Worm (Caenorhabditis elegans) whole organism, L4 larva: Measurements from ENCODE around the gene mtx-2.

Experiments used
- D1046.2 ChIP-seq: fragments of 200-800 bp; sonication (Bioruptor generic); IDR thresholded peaks from 2 replicates; pipeline ENCODE4 v1.3.6; 2022; ENCODE audit warnings: missing genetic modification characterization, missing compliant biosample characterization
- F49E8.2 ChIP-seq: sonication (generic microtip); optimal IDR thresholded peaks from 2 replicates; lab custom pipeline; 2016; ENCODE audit warnings: missing compliant biosample characterization, mild to moderate bottlenecking, missing genetic modification characterization, borderline replicate concordance
- T20F7.1 ChIP-seq: fragments of 200-800 bp; sonication (Bioruptor generic); optimal IDR thresholded peaks from 2 replicates; lab custom pipeline; 2018; ENCODE audit warnings: mild to moderate bottlenecking, missing genetic modification characterization, missing compliant biosample characterization
- ZK337.2 ChIP-seq: fragments of 200-800 bp; sonication (Bioruptor generic); IDR thresholded peaks from 2 replicates; pipeline ENCODE4 v1.3.6; 2022; ENCODE audit warnings: missing genetic modification reagents, missing genetic modification characterization, missing compliant biosample characterization
- attf-4 ChIP-seq: sonication (generic microtip); optimal IDR thresholded peaks from 3 replicates; lab custom pipeline; 2017; ENCODE audit warnings: missing biosample characterization, missing genetic modification characterization
- ceh-20 ChIP-seq: fragments of 200-800 bp; sonication (Bioruptor generic); IDR thresholded peaks from 2 replicates; pipeline ENCODE4 v1.3.6; 2022; ENCODE audit warnings: missing genetic modification reagents, missing genetic modification characterization, missing compliant biosample characterization
- ceh-28 ChIP-seq: fragments of 150-350 bp; optimal IDR thresholded peaks from 2 replicates; lab custom pipeline; 2014; ENCODE audit warnings: missing biosample characterization, missing genetic modification reagents, missing genetic modification characterization
- ceh-62 ChIP-seq: sonication (generic microtip); optimal IDR thresholded peaks from 2 replicates; lab custom pipeline; 2017; ENCODE audit warnings: missing biosample characterization, missing genetic modification characterization
- daf-19 ChIP-seq: fragments of 200-800 bp; sonication (Bioruptor generic); conservative IDR thresholded peaks from 2 replicates; pipeline ENCODE4 v1.3.6; 2022; ENCODE audit warnings: missing genetic modification characterization, missing compliant biosample characterization
- dpl-1 ChIP-seq: fragments of 150-350 bp; optimal IDR thresholded peaks from 2 replicates; lab custom pipeline; 2014; ENCODE audit warnings: missing biosample characterization, missing genetic modification reagents, missing genetic modification characterization
- duxl-1 ChIP-seq: sonication (generic microtip); optimal IDR thresholded peaks from 2 replicates; lab custom pipeline; 2016; ENCODE audit warnings: mild to moderate bottlenecking, missing genetic modification characterization, moderate library complexity, missing compliant biosample characterization; ENCODE audit not compliant: poor library complexity
- dve-1 ChIP-seq: sonication (generic microtip); optimal IDR thresholded peaks from 2 replicates; lab custom pipeline; 2017; ENCODE audit warnings: antibody characterized with exemption, mild to moderate bottlenecking, missing genetic modification characterization, missing compliant biosample characterization; ENCODE audit not compliant: insufficient read depth
- egl-27 ChIP-seq: sonication (generic microtip); optimal IDR thresholded peaks from 3 replicates; lab custom pipeline; 2017; ENCODE audit warnings: missing biosample characterization, missing genetic modification reagents, missing genetic modification characterization
- hlh-11 ChIP-seq: fragments of 200-800 bp; sonication (Bioruptor generic); optimal IDR thresholded peaks from 2 replicates; lab custom pipeline; 2018; ENCODE audit warnings: mild to moderate bottlenecking, missing genetic modification characterization, missing compliant biosample characterization
- hlh-30 ChIP-seq: sonication (generic microtip); optimal IDR thresholded peaks from 2 replicates; lab custom pipeline; 2017; ENCODE audit warnings: antibody characterized with exemption, mild to moderate bottlenecking, missing genetic modification characterization, missing compliant biosample characterization; ENCODE audit not compliant: insufficient read depth
- lim-7 ChIP-seq: fragments of 200-800 bp; sonication (Bioruptor generic); IDR thresholded peaks from 2 replicates; pipeline ENCODE4 v1.3.6; 2022; ENCODE audit warnings: missing genetic modification characterization, missing compliant biosample characterization
- lin-13 ChIP-seq: fragments of 150-350 bp; optimal IDR thresholded peaks from 2 replicates; lab custom pipeline; 2014; ENCODE audit warnings: missing biosample characterization, missing genetic modification reagents, missing genetic modification characterization
- lin-29 ChIP-seq: fragments of 200-800 bp; sonication (Bioruptor generic); IDR thresholded peaks from 2 replicates; pipeline ENCODE4 v1.3.6; 2022; ENCODE audit warnings: missing genetic modification reagents, missing genetic modification characterization, missing compliant biosample characterization
- lin-38 ChIP-seq: fragments of 200-800 bp; sonication (Bioruptor generic); IDR thresholded peaks from 2 replicates; pipeline ENCODE4 v1.3.6; 2022; ENCODE audit warnings: missing genetic modification reagents, missing genetic modification characterization, missing compliant biosample characterization
- lsy-2 ChIP-seq, 2 experiments: fragments of 150-350 bp in 1 of 2; sonication (generic microtip) in 1 of 2; optimal IDR thresholded peaks; 2 replicates each; lab custom pipeline; 2014 to 2017; ENCODE audit warnings: missing biosample characterization in 2 of 2, missing genetic modification characterization in 2 of 2
- nhr-10 ChIP-seq: fragments of 150-350 bp; optimal IDR thresholded peaks from 2 replicates; lab custom pipeline; 2014; ENCODE audit warnings: missing biosample characterization, missing genetic modification characterization
- nhr-11 ChIP-seq: fragments of 150-350 bp; optimal IDR thresholded peaks from 2 replicates; lab custom pipeline; 2014; ENCODE audit warnings: missing biosample characterization, missing genetic modification characterization
- pha-4 ChIP-seq, 2 experiments: fragments of 150-350 bp in 1 of 2; fragments of 200-800 bp in 1 of 2; sonication (Bioruptor generic) in 1 of 2; IDR thresholded peaks in 1 of 2; optimal IDR thresholded peaks in 1 of 2; 2 replicates each; pipeline versions ENCODE4 v1.3.6 to Lab custom; 2014 to 2022; ENCODE audit warnings: missing genetic modification characterization in 2 of 2, missing genetic modification reagents in 2 of 2, missing biosample characterization in 1 of 2, missing compliant biosample characterization in 1 of 2
- rbr-2 ChIP-seq: sonication (generic microtip); optimal IDR thresholded peaks from 2 replicates; lab custom pipeline; 2016; ENCODE audit warnings: missing genotype, missing genetic modification characterization, missing compliant biosample characterization
- saeg-2 ChIP-seq: fragments of 200-800 bp; sonication (Bioruptor generic); IDR thresholded peaks from 2 replicates; pipeline ENCODE4 v1.3.6; 2022; ENCODE audit warnings: missing genetic modification reagents, missing genetic modification characterization, missing compliant biosample characterization
- set-16 ChIP-seq: fragments of 200-800 bp; sonication (Bioruptor generic); IDR thresholded peaks from 2 replicates; pipeline ENCODE4 v1.3.6; 2022; ENCODE audit warnings: missing genetic modification reagents, missing genetic modification characterization, missing compliant biosample characterization
- snpc-1.2 ChIP-seq: fragments of 200-800 bp; sonication (Bioruptor generic); IDR thresholded peaks from 2 replicates; pipeline ENCODE4 v1.3.6; 2022; ENCODE audit warnings: missing genetic modification reagents, missing genetic modification characterization, missing compliant biosample characterization
- tra-1 ChIP-seq: fragments of 200-800 bp; sonication (Bioruptor generic); IDR thresholded peaks from 2 replicates; pipeline ENCODE4 v1.3.6; 2022; ENCODE audit warnings: missing genetic modification reagents, missing genetic modification characterization, missing compliant biosample characterization
- unc-130 ChIP-seq: sonication (generic microtip); optimal IDR thresholded peaks from 2 replicates; lab custom pipeline; 2016; ENCODE audit warnings: missing genetic modification reagents, missing genetic modification characterization, missing compliant biosample characterization
- unc-62 ChIP-seq, 3 experiments: fragments of 150-350 bp in 1 of 3; sonication (generic microtip); optimal IDR thresholded peaks in 2 of 3; peaks in 1 of 3; 1 replicate in 1 of 3; 2 replicates in 2 of 3; lab custom pipeline; 2014 to 2017; ENCODE audit warnings: missing biosample characterization in 3 of 3, missing genetic modification characterization in 3 of 3, missing genetic modification reagents in 3 of 3, missing genotype in 1 of 3
- zag-1 ChIP-seq: fragments of 150-350 bp; optimal IDR thresholded peaks from 2 replicates; lab custom pipeline; 2014; ENCODE audit warnings: missing biosample characterization, missing genetic modification characterization
- zfp-3 ChIP-seq: fragments of 200-800 bp; sonication (Bioruptor generic); conservative IDR thresholded peaks from 2 replicates; pipeline ENCODE4 v1.3.6; 2022; ENCODE audit warnings: missing genetic modification reagents, missing genetic modification characterization, missing compliant biosample characterization
- zip-11 ChIP-seq: fragments of 200-800 bp; sonication (Bioruptor generic); IDR thresholded peaks from 2 replicates; pipeline ENCODE4 v1.3.6; 2022; ENCODE audit warnings: missing genetic modification characterization, missing compliant biosample characterization
- ztf-11 ChIP-seq: fragments of 150-350 bp; optimal IDR thresholded peaks from 2 replicates; lab custom pipeline; 2014; ENCODE audit warnings: missing biosample characterization, missing genetic modification characterization
- ztf-7 ChIP-seq: fragments of 150-350 bp; optimal IDR thresholded peaks from 2 replicates; lab custom pipeline; 2014; ENCODE audit warnings: missing biosample characterization, missing genetic modification characterization

Gene mtx-2

ce11 chrIII:7795311-7795710, 31.9 kb upstream of the mtx-2 start, which contains the start of gene cyk-7:
TSS of gene cyk-7 (minus strand) at chrIII:7795409.
- TF ChIP-seq zfp-3 (GFP tag; lab: Robert Waterston, UW) (no peak), unc-130 (GFP tag; lab: Kevin White, UChicago) (peak; percentile 17), ceh-20 (GFP tag; lab: Robert Waterston, UW) (no peak), dpl-1 (peak; percentile 45), ceh-28 (tag; lab: Kevin White, UChicago) (no peak), F49E8.2 (tag; lab: Kevin White, UChicago) (peak; percentile 69)

DNA sequence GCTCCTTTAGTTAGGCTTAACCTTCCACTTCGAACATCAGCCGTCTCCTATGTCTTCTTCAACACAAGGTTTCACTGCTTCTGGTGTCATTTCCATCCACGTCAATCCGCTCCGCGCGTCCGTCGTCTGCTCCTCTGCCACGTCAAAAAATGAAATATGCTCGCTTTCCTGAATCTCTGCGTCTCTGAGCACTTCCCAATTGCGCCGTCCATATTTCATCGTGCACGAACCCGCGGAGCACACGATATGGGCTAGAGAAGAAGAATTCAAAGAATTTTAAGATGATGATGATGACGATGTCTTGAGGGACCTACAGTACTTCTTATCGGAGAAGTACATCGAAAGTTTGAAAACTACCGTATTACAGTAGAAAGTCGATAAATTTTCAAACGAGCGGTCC, 29.6 kb upstream of the mtx-2 start:
- TF ChIP-seq lin-29 (GFP tag; lab: Robert Waterston, UW) (no peak), unc-62 (GFP tag; optimal IDR thresholded peaks at IDR 0.05 in 1 of 2; lab: Kevin White, UChicago) (peak in 1 of 2 experiments; percentile 99), unc-62 (tag; optimal IDR thresholded peaks at IDR 0.05; lab: Kevin White, UChicago) (no peak)

DNA sequence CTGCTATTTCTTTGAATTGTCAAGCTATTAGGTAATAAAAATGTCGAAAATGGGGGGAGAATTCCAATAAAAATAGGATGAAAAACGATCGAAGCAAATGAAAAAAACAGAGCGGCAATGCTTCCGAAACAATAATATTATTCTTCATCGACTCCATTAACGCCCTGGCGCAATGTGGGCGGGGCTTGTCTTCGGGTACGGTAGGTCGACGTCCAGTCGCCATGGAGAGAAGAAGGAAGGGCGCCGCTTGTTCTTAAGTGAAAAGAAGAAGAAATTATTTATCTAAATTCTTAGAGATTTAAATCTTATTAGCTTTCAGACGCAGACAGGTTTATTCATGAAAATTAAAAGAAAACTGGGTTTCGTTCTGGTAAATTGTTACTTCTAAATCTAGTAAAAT, 28.8 kb upstream of the mtx-2 start:
- TF ChIP-seq ZK337.2 (GFP tag; lab: Robert Waterston, UW) = no peak
- no peak for TF ChIP-seq lin-38 (GFP tag; lab: Robert Waterston, UW)
- TF ChIP-seq nhr-11 (tag; lab: Kevin White, UChicago) = no peak
- TF ChIP-seq lsy-2 (tag; optimal IDR thresholded peaks at IDR 0.05; lab: Kevin White, UChicago) = peak in 1 of 2 experiments; percentile 56
- TF ChIP-seq duxl-1 (tag; lab: Kevin White, UChicago) = peak; percentile 24
- TF ChIP-seq set-16 (GFP tag; lab: Robert Waterston, UW) = no peak
- no peak for TF ChIP-seq lin-13
- no peak for TF ChIP-seq saeg-2
- no peak for TF ChIP-seq dve-1 (tag; lab: Kevin White, UChicago)
- TF ChIP-seq ztf-7 (tag; lab: Kevin White, UChicago) = no peak
- TF ChIP-seq snpc-1.2 (GFP tag; lab: Robert Waterston, UW) = no peak

- TF ChIP-seq lsy-2 (tag; optimal IDR thresholded peaks at IDR 0.05; lab: Kevin White, UChicago) (peak in 1 of 2 experiments; percentile 68), ceh-62 (tag; lab: Kevin White, UChicago) (no peak), unc-62 (GFP tag; optimal IDR thresholded peaks at IDR 0.05 in 1 of 2; lab: Kevin White, UChicago) (peak in 1 of 2 experiments; percentile 75), unc-62 (tag; optimal IDR thresholded peaks at IDR 0.05; lab: Kevin White, UChicago) (no peak), hlh-30 (tag; lab: Kevin White, UChicago) (peak; percentile 7)
Observed at ce11 chrIII:7790522-7790921, 27.1 kb upstream of the mtx-2 start.

DNA sequence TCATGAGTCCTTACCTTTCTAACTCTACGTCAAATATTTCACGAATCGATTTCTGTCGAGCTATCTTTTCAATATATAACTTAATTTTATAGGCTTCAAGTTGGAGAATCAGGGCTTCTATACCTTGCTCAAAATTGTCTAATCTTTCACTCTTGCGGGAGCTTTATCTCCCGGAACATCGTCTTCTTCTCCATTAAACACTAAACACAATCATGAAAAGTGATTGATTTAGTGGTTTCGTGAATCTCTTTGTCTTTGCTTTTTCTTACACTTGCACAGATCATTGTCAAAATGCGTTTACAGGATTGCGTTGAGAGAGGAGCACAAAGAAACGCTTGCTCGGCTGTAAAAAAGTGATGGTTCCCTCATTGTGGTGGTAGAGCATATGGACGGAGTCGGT, 25.0 kb upstream of the mtx-2 start:
- TF ChIP-seq egl-27 (tag; lab: Kevin White, UChicago) (no peak), rbr-2 (tag; lab: Kevin White, UChicago) (no peak), D1046.2 (GFP tag; lab: Robert Waterston, UW) (no peak), attf-4 (tag; lab: Kevin White, UChicago) (no peak), T20F7.1 (GFP tag; lab: Kevin White, UChicago) (no peak), pha-4 (GFP tag; IDR thresholded peaks at IDR 0.05; lab: Robert Waterston, UW) (no peak), pha-4 (tag; optimal IDR thresholded peaks at IDR 0.05; lab: Kevin White, UChicago) (no peak), tra-1 (GFP tag; lab: Robert Waterston, UW) (no peak), lim-7 (GFP tag; lab: Robert Waterston, UW) (no peak), zip-11 (GFP tag; lab: Robert Waterston, UW) (no peak), ztf-11 (no peak), hlh-11 (tag; lab: Kevin White, UChicago) (no peak), daf-19 (no peak), nhr-10 (no peak), zag-1 (tag; lab: Kevin White, UChicago) (no peak)
